Fruit fly (Drosophila melanogaster) whole organism, pupa: ENCODE results near the gene Sap-r.

Experiments used
- CG14655 ChIP-seq: fragments of 200-800 bp; sonication (Bioruptor generic); optimal IDR thresholded peaks from 3 replicates; lab custom pipeline; 2017; ENCODE audit warnings: mild to moderate bottlenecking, missing biosample characterization, missing genetic modification reagents, missing genetic modification characterization
- CG17806 ChIP-seq: fragments of 200-800 bp; sonication (Bioruptor generic); optimal IDR thresholded peaks from 2 replicates; lab custom pipeline; 2018; ENCODE audit warnings: missing biosample characterization, mild to moderate bottlenecking, missing genetic modification characterization, moderate library complexity
- Pif1B ChIP-seq: fragments of 200-800 bp; sonication (Bioruptor generic); optimal IDR thresholded peaks from 3 replicates; lab custom pipeline; 2016; ENCODE audit warnings: missing biosample characterization, missing genetic modification characterization
- fd96Ca ChIP-seq: fragments of 200-800 bp; sonication (Bioruptor generic); IDR thresholded peaks from 3 replicates; pipeline ENCODE4 v1.3.6; 2022; ENCODE audit warnings: missing biosample characterization, missing genetic modification characterization
- rn ChIP-seq: fragments of 200-800 bp; sonication (Bioruptor generic); IDR thresholded peaks from 2 replicates; pipeline ENCODE4 v1.3.6; 2022; ENCODE audit warnings: missing biosample characterization, missing genetic modification characterization

- TF ChIP-seq Pif1B (GFP tag; lab: Kevin White, UChicago) (no peak), rn (GFP tag; lab: Robert Waterston, UW) (no peak), CG17806 (tag; lab: Kevin White, UChicago) (no peak), fd96Ca (no peak), CG14655 (GFP tag; lab: Kevin White, UChicago) (no peak)
Measured at dm6 chr3R:30883403-30883802, 5.5 kb downstream of the Sap-r start, which contains the start of gene CG15547.
